Fruit fly (Drosophila melanogaster) whole organism: Measurements from ENCODE around the gene Prx4.

Source experiments
- CG8478 ChIP-seq: fragments of >200 bp; optimal IDR thresholded peaks from 2 replicates; lab custom pipeline; 2018; ENCODE audit warnings: inconsistent platforms
- Dll ChIP-seq: fragments of >200 bp; optimal IDR thresholded peaks from 2 replicates; lab custom pipeline; 2017
- EcR ChIP-seq, 2 experiments: fragments of >200 bp; optimal IDR thresholded peaks; 2 replicates each; lab custom pipeline; 2017; ENCODE audit warnings: missing biosample characterization in 2 of 2, missing genetic modification characterization in 2 of 2, missing genetic modification reagents in 2 of 2
- pan ChIP-seq: fragments of >200 bp; optimal IDR thresholded peaks from 2 replicates; lab custom pipeline; 2017
- psq ChIP-seq: fragments of >200 bp; optimal IDR thresholded peaks from 2 replicates; lab custom pipeline; 2017

- no peak for TF ChIP-seq Dll
- TF ChIP-seq pan = no peak
- no peak for TF ChIP-seq psq (lab: Kevin White, UChicago)
- no peak for TF ChIP-seq EcR (GFP tag; optimal IDR thresholded peaks at IDR 0.05; lab: Kevin White, UChicago)
- TF ChIP-seq CG8478 (lab: Kevin White, UChicago) = no peak
Measured at dm6 chr3L:3015969-3016368, 26.2 kb upstream of the Prx4 start, which contains the start of gene CG32488.
